Worm (Caenorhabditis elegans) whole organism, L3 larva: Measurements from ENCODE around the gene nhr-189.

Experiments used
- R02D3.7 ChIP-seq: fragments of 150-350 bp; optimal IDR thresholded peaks from 2 replicates; lab custom pipeline; 2014; ENCODE audit warnings: missing biosample characterization, missing genetic modification characterization
- ceh-82 ChIP-seq: fragments of 150-350 bp; optimal IDR thresholded peaks from 2 replicates; lab custom pipeline; 2014; ENCODE audit warnings: missing biosample characterization, missing genetic modification characterization
- egl-5 ChIP-seq: fragments of 150-350 bp; optimal IDR thresholded peaks from 2 replicates; lab custom pipeline; 2017; ENCODE audit warnings: missing biosample characterization, missing genetic modification reagents, missing genetic modification characterization, inconsistent platforms
- elt-3 ChIP-seq, 3 experiments: fragments of 150-350 bp in 1 of 3; sonication (generic microtip) in 2 of 3; optimal IDR thresholded peaks; 2 replicates in 2 of 3; 4 replicates in 1 of 3; lab custom pipeline; 2014 to 2017; ENCODE audit warnings: missing biosample characterization in 3 of 3, missing genetic modification characterization in 3 of 3
- mdl-1 ChIP-seq: fragments of 150-350 bp; optimal IDR thresholded peaks from 2 replicates; lab custom pipeline; 2014; ENCODE audit warnings: missing biosample characterization, missing genetic modification characterization
- nfya-1 ChIP-seq: sonication (generic microtip); optimal IDR thresholded peaks from 2 replicates; lab custom pipeline; 2017; ENCODE audit warnings: missing genetic modification characterization, mild to moderate bottlenecking, missing compliant biosample characterization, antibody characterized with exemption, moderate library complexity; ENCODE audit not compliant: insufficient read depth
- nhr-237 ChIP-seq: fragments of 150-350 bp; optimal IDR thresholded peaks from 2 replicates; lab custom pipeline; 2014; ENCODE audit warnings: missing biosample characterization, missing genetic modification characterization
- pqm-1 ChIP-seq: fragments of 150-350 bp; optimal IDR thresholded peaks from 2 replicates; lab custom pipeline; 2017; ENCODE audit warnings: missing biosample characterization, missing genetic modification characterization, inconsistent platforms
- unc-62 ChIP-seq: fragments of 150-350 bp; sonication (generic microtip); optimal IDR thresholded peaks from 4 replicates; lab custom pipeline; 2014; ENCODE audit warnings: missing biosample characterization, missing genetic modification reagents, missing genetic modification characterization
- zag-1 ChIP-seq: fragments of 150-350 bp; optimal IDR thresholded peaks from 2 replicates; lab custom pipeline; 2014; ENCODE audit warnings: missing biosample characterization, missing genetic modification characterization
- ztf-11 ChIP-seq: fragments of 150-350 bp; optimal IDR thresholded peaks from 2 replicates; lab custom pipeline; 2014; ENCODE audit warnings: missing biosample characterization, missing genetic modification characterization
- ztf-4 ChIP-seq: fragments of 150-350 bp; optimal IDR thresholded peaks from 2 replicates; lab custom pipeline; 2014; ENCODE audit warnings: missing biosample characterization, missing genetic modification characterization

- TF ChIP-seq unc-62 (GFP tag; lab: Kevin White, UChicago) = no peak
- TF ChIP-seq R02D3.7 (tag; lab: Kevin White, UChicago) = no peak
- no peak for TF ChIP-seq zag-1 (tag; lab: Kevin White, UChicago)
- TF ChIP-seq elt-3 (tag; optimal IDR thresholded peaks at IDR 0.05; lab: Kevin White, UChicago) = no peak
- no peak for TF ChIP-seq ztf-11 (tag; lab: Kevin White, UChicago)
- TF ChIP-seq nfya-1 (tag; lab: Kevin White, UChicago) = no peak
- TF ChIP-seq ztf-4 (tag; lab: Kevin White, UChicago) = no peak
- no peak for TF ChIP-seq mdl-1 (tag; lab: Kevin White, UChicago)
- no peak for TF ChIP-seq ceh-82
- TF ChIP-seq egl-5 (tag; lab: Kevin White, UChicago) = no peak
- TF ChIP-seq nhr-237 (tag; lab: Kevin White, UChicago) = no peak
- no peak for TF ChIP-seq pqm-1 (tag; lab: Kevin White, UChicago)
These were observed at the start of gene nhr-189 for ce11 chrV:3860123-3860522.
